Fruit fly (Drosophila melanogaster): Measurements from ENCODE around the gene CG13398.

dm6 chr2L:8393122-8393521 lies 21.9 kb downstream of the CG13398 start, which contains the start of gene Acp29AB:
- no peak for TF ChIP-seq psq (optimal IDR thresholded peaks at IDR 0.05)
- no peak for TF ChIP-seq insv (optimal IDR thresholded peaks at IDR 0.05)
- TF ChIP-seq Sin3A (optimal IDR thresholded peaks at IDR 0.05), result no peak
- no peak for TF ChIP-seq h (optimal IDR thresholded peaks at IDR 0.05)
- TF ChIP-seq ttk (optimal IDR thresholded peaks at IDR 0.05), result no peak
- TF ChIP-seq Myc (optimal IDR thresholded peaks at IDR 0.05), result no peak

Data from Kc167 (cell line).